Worm (Caenorhabditis elegans): ENCODE measurements around the gene E02H4.2.

DNA sequence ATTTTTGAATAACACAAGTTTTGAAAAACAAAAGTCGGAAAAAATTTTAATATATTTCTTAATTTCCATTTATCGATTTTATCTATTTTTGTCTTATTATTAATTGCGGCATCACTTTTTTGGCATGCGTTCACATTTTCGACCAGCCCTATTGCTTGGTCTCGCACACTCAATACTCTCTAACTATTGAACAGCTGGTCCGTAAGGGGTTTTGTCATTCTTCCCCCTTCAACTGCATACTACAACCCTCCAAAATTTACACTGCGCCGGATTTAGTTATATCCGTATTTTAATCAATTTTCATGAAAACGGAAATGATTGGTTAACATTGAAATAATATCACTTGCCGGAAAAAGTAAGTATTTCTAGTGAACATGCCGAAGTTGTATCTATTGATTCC is 46.0 kb upstream of the E02H4.2 start, which contains the start of gene C11H1.7:
- TF ChIP-seq nhr-10 (tag; optimal IDR thresholded peaks at IDR 0.05) (no peak), nhr-77 (tag; optimal IDR thresholded peaks at IDR 0.05) (no peak), egl-27 (tag; optimal IDR thresholded peaks at IDR 0.05) (no peak), lin-13 (GFP tag; optimal IDR thresholded peaks at IDR 0.05) (no peak), nhr-237 (tag; optimal IDR thresholded peaks at IDR 0.05) (no peak), unc-62 (GFP tag; optimal IDR thresholded peaks at IDR 0.05) (no peak)
